Worm (Caenorhabditis elegans) whole organism, L1 larva: ENCODE data around the gene acs-3.

Experiments used
- C04F5.9 ChIP-seq: sonication (generic microtip); optimal IDR thresholded peaks from 2 replicates; lab custom pipeline; 2016; ENCODE audit warnings: missing genetic modification characterization, missing compliant biosample characterization
- C16A3.4 ChIP-seq: fragments of 150-350 bp; optimal IDR thresholded peaks from 2 replicates; lab custom pipeline; 2014; ENCODE audit warnings: missing biosample characterization, missing genetic modification characterization
- C34B4.2 ChIP-seq: sonication (generic microtip); optimal IDR thresholded peaks from 2 replicates; lab custom pipeline; 2017; ENCODE audit warnings: mild to moderate bottlenecking, missing genetic modification characterization, missing compliant biosample characterization
- aha-1 ChIP-seq: fragments of 150-350 bp; optimal IDR thresholded peaks from 2 replicates; lab custom pipeline; 2014; ENCODE audit warnings: missing biosample characterization, missing genetic modification characterization
- alr-1 ChIP-seq: fragments of 200-800 bp; sonication (Bioruptor generic); optimal IDR thresholded peaks from 2 replicates; lab custom pipeline; 2018; ENCODE audit warnings: borderline replicate concordance, mild to moderate bottlenecking, missing genetic modification characterization, missing compliant biosample characterization
- blmp-1 ChIP-seq: fragments of 150-350 bp; optimal IDR thresholded peaks from 2 replicates; lab custom pipeline; 2014; ENCODE audit warnings: missing biosample characterization, missing genetic modification characterization
- ceh-88 ChIP-seq: fragments of 200-800 bp; sonication (Bioruptor generic); IDR thresholded peaks from 2 replicates; pipeline ENCODE4 v1.3.6; 2022; ENCODE audit warnings: missing genetic modification characterization, missing compliant biosample characterization
- ces-1 ChIP-seq: fragments of 150-350 bp; optimal IDR thresholded peaks from 2 replicates; lab custom pipeline; 2014; ENCODE audit warnings: missing biosample characterization, missing genetic modification reagents, missing genetic modification characterization
- dpl-1 ChIP-seq, 3 experiments: fragments of 150-350 bp in 2 of 3; sonication (generic microtip) in 1 of 3; optimal IDR thresholded peaks; 2 replicates each; lab custom pipeline; 2014 to 2017; ENCODE audit warnings: missing biosample characterization in 3 of 3, missing genetic modification characterization in 3 of 3, missing genetic modification reagents in 3 of 3
- dsc-1 ChIP-seq: sonication (generic microtip); optimal IDR thresholded peaks from 2 replicates; lab custom pipeline; 2016; ENCODE audit warnings: mild to moderate bottlenecking, missing genetic modification characterization, missing compliant biosample characterization
- efl-3 ChIP-seq: fragments of 200-800 bp; sonication (Bioruptor generic); optimal IDR thresholded peaks from 2 replicates; lab custom pipeline; 2018; ENCODE audit warnings: mild to moderate bottlenecking, missing genetic modification characterization, missing compliant biosample characterization
- elt-2 ChIP-seq: sonication (generic microtip); optimal IDR thresholded peaks from 2 replicates; lab custom pipeline; 2016; ENCODE audit warnings: missing genetic modification characterization, mild to moderate bottlenecking, inconsistent platforms, missing compliant biosample characterization, missing genetic modification reagents
- fkh-10 ChIP-seq: sonication (generic microtip); optimal IDR thresholded peaks from 2 replicates; lab custom pipeline; 2017; ENCODE audit warnings: missing biosample characterization, missing genetic modification reagents, missing genetic modification characterization
- fos-1 ChIP-seq: fragments of 150-350 bp; optimal IDR thresholded peaks from 2 replicates; lab custom pipeline; 2014; ENCODE audit warnings: missing biosample characterization, missing genetic modification characterization
- hpl-2 ChIP-seq: fragments of 150-350 bp; optimal IDR thresholded peaks from 2 replicates; lab custom pipeline; 2014; ENCODE audit warnings: missing biosample characterization, missing genetic modification reagents, missing genetic modification characterization
- irx-1 ChIP-seq: sonication (generic microtip); optimal IDR thresholded peaks from 2 replicates; lab custom pipeline; 2016; ENCODE audit warnings: missing genetic modification characterization, missing compliant biosample characterization
- isw-1 ChIP-seq: fragments of 200-800 bp; sonication (Bioruptor generic); IDR thresholded peaks from 2 replicates; pipeline ENCODE4 v1.3.6; 2022; ENCODE audit warnings: missing genetic modification characterization, missing compliant biosample characterization
- mef-2 ChIP-seq: fragments of 150-350 bp; optimal IDR thresholded peaks from 2 replicates; lab custom pipeline; 2014; ENCODE audit warnings: missing biosample characterization, missing genetic modification characterization
- nhr-12 ChIP-seq: sonication (generic microtip); optimal IDR thresholded peaks from 2 replicates; lab custom pipeline; 2017; ENCODE audit warnings: missing biosample characterization, missing genetic modification characterization
- nhr-71 ChIP-seq: sonication (generic microtip); optimal IDR thresholded peaks from 2 replicates; lab custom pipeline; 2016; ENCODE audit warnings: mild to moderate bottlenecking, missing genetic modification characterization, moderate library complexity, missing compliant biosample characterization
- nhr-76 ChIP-seq: sonication (generic microtip); optimal IDR thresholded peaks from 2 replicates; lab custom pipeline; 2017; ENCODE audit warnings: missing biosample characterization, missing genetic modification characterization
- nhr-77 ChIP-seq: fragments of 150-350 bp; optimal IDR thresholded peaks from 2 replicates; lab custom pipeline; 2014; ENCODE audit warnings: missing biosample characterization, missing genetic modification characterization
- pax-3 ChIP-seq: fragments of 200-800 bp; sonication (Bioruptor generic); optimal IDR thresholded peaks from 2 replicates; lab custom pipeline; 2018; ENCODE audit warnings: mild to moderate bottlenecking, missing genetic modification characterization, moderate library complexity, missing compliant biosample characterization
- rnt-1 ChIP-seq: sonication (generic microtip); optimal IDR thresholded peaks from 2 replicates; lab custom pipeline; 2016; ENCODE audit warnings: mild to moderate bottlenecking, missing genetic modification characterization, moderate library complexity, missing compliant biosample characterization
- skn-1 ChIP-seq: fragments of 150-350 bp; optimal IDR thresholded peaks from 2 replicates; lab custom pipeline; 2014; ENCODE audit warnings: missing biosample characterization, missing genetic modification characterization
- snpc-4 ChIP-seq: fragments of 150-350 bp; optimal IDR thresholded peaks from 2 replicates; lab custom pipeline; 2014; ENCODE audit warnings: missing biosample characterization, missing genetic modification characterization
- sox-4 ChIP-seq: sonication (generic microtip); optimal IDR thresholded peaks from 2 replicates; lab custom pipeline; 2016; ENCODE audit warnings: missing genetic modification characterization, missing compliant biosample characterization
- sup-37 ChIP-seq: fragments of 200-800 bp; sonication (Bioruptor generic); optimal IDR thresholded peaks from 2 replicates; lab custom pipeline; 2018; ENCODE audit warnings: mild to moderate bottlenecking, missing genetic modification characterization, missing compliant biosample characterization
- tbx-2 ChIP-seq: sonication (generic microtip); optimal IDR thresholded peaks from 2 replicates; lab custom pipeline; 2016; ENCODE audit warnings: missing genetic modification characterization, missing compliant biosample characterization
- unc-30 ChIP-seq: sonication (generic microtip); optimal IDR thresholded peaks from 2 replicates; lab custom pipeline; 2017; ENCODE audit warnings: missing biosample characterization, missing genetic modification characterization
- unc-86 ChIP-seq: sonication (generic microtip); optimal IDR thresholded peaks from 2 replicates; lab custom pipeline; 2016; ENCODE audit warnings: missing genetic modification characterization, missing compliant biosample characterization
- unc-98 ChIP-seq: fragments of 200-800 bp; sonication (Bioruptor generic); IDR thresholded peaks from 2 replicates; pipeline ENCODE4 v1.3.6; 2022; ENCODE audit warnings: missing genetic modification characterization, missing compliant biosample characterization
- vab-15 ChIP-seq: sonication (generic microtip); optimal IDR thresholded peaks from 2 replicates; lab custom pipeline; 2017; ENCODE audit warnings: missing genotype, mild to moderate bottlenecking, missing genetic modification characterization, missing compliant biosample characterization
- xbp-1 ChIP-seq: sonication (generic microtip); optimal IDR thresholded peaks from 2 replicates; lab custom pipeline; 2016; ENCODE audit warnings: missing genetic modification characterization, missing compliant biosample characterization
- ztf-11 ChIP-seq, 2 experiments: sonication (generic microtip); optimal IDR thresholded peaks; 2 replicates each; lab custom pipeline; 2016 to 2017; ENCODE audit warnings: missing genetic modification characterization in 2 of 2, missing biosample characterization in 1 of 2, missing compliant biosample characterization in 1 of 2

Gene acs-3

DNA sequence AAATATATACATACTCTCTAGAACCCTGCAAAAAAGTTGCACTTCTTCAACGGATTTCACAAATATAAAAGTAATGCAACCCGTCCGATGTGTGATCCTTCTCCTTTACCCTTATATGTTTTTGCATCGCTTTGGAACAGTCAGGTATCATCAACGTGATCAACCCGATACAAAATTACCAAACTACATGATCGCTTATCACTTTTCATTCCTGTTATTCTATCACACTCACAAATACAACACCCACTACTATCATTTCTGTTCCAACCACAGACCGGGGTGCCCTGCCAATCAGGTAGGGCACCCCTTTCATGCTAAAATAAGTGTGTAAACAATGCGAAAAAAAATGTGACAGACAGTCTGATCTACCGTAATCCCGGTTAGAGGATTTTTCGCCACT lies 2.4 kb upstream of the acs-3 start:
- TF ChIP-seq tbx-2 (tag; lab: Kevin White, UChicago) (no peak), hpl-2 (GFP tag; lab: Kevin White, UChicago) (no peak), ceh-88 (GFP tag; lab: Robert Waterston, UW) (no peak), vab-15 (tag; lab: Kevin White, UChicago) (no peak), alr-1 (tag; lab: Kevin White, UChicago) (no peak), snpc-4 (tag; lab: Kevin White, UChicago) (no peak), nhr-71 (no peak)

DNA sequence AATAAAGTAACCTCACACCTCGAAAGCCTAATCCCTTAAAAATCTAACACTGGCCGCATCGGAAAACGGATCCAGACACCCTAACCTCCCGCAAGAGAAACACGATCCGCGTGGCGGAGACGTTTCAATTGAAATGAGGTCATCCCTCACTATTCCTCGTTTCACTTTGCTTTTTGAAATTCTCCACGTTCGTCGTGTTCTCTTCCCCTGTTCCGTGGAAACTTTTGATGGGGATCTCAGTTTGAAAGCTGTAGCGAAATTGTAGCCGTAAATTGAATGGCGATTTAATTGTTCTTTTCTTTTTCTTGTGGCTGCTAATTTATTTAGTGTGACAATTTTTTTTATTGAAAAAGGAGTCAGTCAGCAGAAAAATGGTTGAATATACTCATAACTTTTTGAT lies 519 bp upstream of the acs-3 start:
- TF ChIP-seq blmp-1 (tag; lab: Kevin White, UChicago) = peak; percentile 51
- TF ChIP-seq nhr-12 = no peak

DNA sequence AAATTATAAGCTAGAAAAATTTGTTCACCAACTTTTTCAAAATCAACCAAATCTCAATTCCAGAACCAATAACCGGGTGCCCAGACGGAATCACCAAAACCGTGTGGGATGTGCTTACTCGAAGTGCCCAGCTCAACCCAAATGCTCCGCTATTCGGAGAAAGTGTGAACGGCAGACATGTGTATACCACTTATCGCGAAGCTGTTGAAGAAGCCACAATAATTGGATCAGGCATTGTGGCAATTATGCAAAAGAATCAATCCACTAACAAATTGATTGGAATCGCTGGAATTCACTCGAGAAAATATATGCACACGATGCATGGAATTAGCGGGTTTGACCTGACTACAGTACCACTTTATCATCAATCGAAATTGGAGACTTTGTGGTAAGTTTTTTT lies 362 bp downstream of the acs-3 start:
- no peak for TF ChIP-seq xbp-1 (tag; lab: Kevin White, UChicago)

DNA sequence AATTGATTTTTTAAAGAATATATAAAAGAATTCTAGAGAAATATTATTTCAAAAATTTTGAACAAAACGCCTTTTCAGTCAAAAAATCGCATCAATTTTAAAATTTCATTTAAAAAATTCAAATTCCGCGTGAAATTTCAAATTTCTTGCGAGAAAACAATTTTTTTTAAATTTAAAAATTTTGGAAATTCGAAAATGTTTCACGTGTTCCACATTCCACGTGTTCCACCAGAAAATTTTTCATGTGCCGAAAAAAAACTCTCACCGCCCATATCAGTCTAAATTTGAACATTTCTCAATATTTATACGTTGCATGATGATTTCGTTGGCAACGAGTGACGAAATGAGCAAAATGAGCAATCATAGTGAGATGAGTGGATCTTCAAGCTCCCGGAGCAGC lies 5.7 kb downstream of the acs-3 start, which contains the start of gene fbxa-201:
fbxa-201 (plus strand) TSS at position 301 of the 400 bp plus-strand sequence.
- TF ChIP-seq fkh-10 (no peak), nhr-77 (tag; lab: Kevin White, UChicago) (no peak), aha-1 (tag; lab: Kevin White, UChicago) (no peak), unc-98 (GFP tag; lab: Robert Waterston, UW) (no peak), efl-3 (GFP tag; lab: Kevin White, UChicago) (no peak), pax-3 (tag; lab: Kevin White, UChicago) (no peak), nhr-12 (no peak), C16A3.4 (tag; lab: Kevin White, UChicago) (no peak), dpl-1 (GFP tag; optimal IDR thresholded peaks at IDR 0.05; lab: Kevin White, UChicago) (no peak), xbp-1 (tag; lab: Kevin White, UChicago) (no peak), skn-1 (no peak), nhr-76 (tag; lab: Kevin White, UChicago) (no peak), irx-1 (tag; lab: Kevin White, UChicago) (no peak), C34B4.2 (no peak), fos-1 (tag; lab: Kevin White, UChicago) (no peak), ceh-88 (GFP tag; lab: Robert Waterston, UW) (no peak), dsc-1 (no peak), unc-86 (tag; lab: Kevin White, UChicago) (no peak)

DNA sequence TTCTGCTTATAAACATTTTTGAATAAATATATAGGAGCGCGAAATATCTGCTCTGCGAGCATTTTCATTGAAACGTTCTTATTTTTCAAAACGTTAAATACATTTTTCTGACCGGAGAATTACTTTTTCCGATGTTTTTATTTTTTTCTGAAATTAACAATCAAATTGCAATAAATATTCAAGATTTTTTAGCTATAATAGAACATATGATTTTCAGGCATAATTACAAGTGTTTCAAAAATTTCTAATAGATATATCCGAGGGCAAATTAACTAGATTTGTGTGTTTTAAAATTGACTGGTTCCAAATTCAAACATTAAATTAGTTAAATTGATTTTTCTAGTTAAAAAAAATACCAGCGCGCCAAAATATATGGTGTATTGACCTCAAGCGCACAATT lies 9.6 kb downstream of the acs-3 start, which contains the start of gene T08B1.4:
T08B1.4 (plus strand) TSS at position 301 of the 400 bp plus-strand sequence.
- TF ChIP-seq unc-30 (tag; lab: Kevin White, UChicago) (no peak), xbp-1 (tag; lab: Kevin White, UChicago) (no peak), rnt-1 (tag; lab: Kevin White, UChicago) (no peak), isw-1 (GFP tag; lab: Robert Waterston, UW) (no peak), elt-2 (no peak), alr-1 (tag; lab: Kevin White, UChicago) (no peak), C04F5.9 (tag; lab: Kevin White, UChicago) (no peak), sup-37 (no peak), ztf-11 (tag; optimal IDR thresholded peaks at IDR 0.05; lab: Kevin White, UChicago) (no peak), mef-2 (tag; lab: Kevin White, UChicago) (no peak), ces-1 (GFP tag; lab: Kevin White, UChicago) (no peak), sox-4 (tag; lab: Kevin White, UChicago) (no peak), snpc-4 (tag; lab: Kevin White, UChicago) (no peak), hpl-2 (GFP tag; lab: Kevin White, UChicago) (no peak), ceh-88 (GFP tag; lab: Robert Waterston, UW) (no peak), vab-15 (tag; lab: Kevin White, UChicago) (no peak)
